Fruit fly (Drosophila melanogaster) whole organism, embryonic: Measurements from ENCODE around the gene topi.

Experiments used
- Aef1 ChIP-seq: fragments of 200-800 bp; sonication (Bioruptor generic); IDR thresholded peaks from 3 replicates; pipeline ENCODE4 v1.3.6; 2022; ENCODE audit warnings: missing biosample characterization, missing genetic modification characterization
- Atf6 ChIP-seq: fragments of 200-800 bp; sonication (Bioruptor generic); IDR thresholded peaks from 2 replicates; pipeline ENCODE4 v1.3.6; 2022; ENCODE audit warnings: missing biosample characterization, missing genetic modification characterization
- Awh ChIP-seq: fragments of 200-800 bp; sonication (Bioruptor generic); IDR thresholded peaks from 2 replicates; pipeline ENCODE4, ENCODE4 v1.3.6; 2022; ENCODE audit warnings: missing biosample characterization, missing genetic modification characterization
- B-H2 ChIP-seq: fragments of 200-800 bp; sonication (Bioruptor generic); optimal IDR thresholded peaks from 2 replicates; lab custom pipeline; 2018; ENCODE audit warnings: missing biosample characterization, mild to moderate bottlenecking, missing genetic modification characterization
- CG10462 ChIP-seq: fragments of 200-800 bp; sonication (Bioruptor generic); optimal IDR thresholded peaks from 2 replicates; lab custom pipeline; 2016; ENCODE audit warnings: missing biosample characterization, missing genetic modification characterization
- CG10979 ChIP-seq: fragments of 200-800 bp; sonication (Bioruptor generic); optimal IDR thresholded peaks from 2 replicates; lab custom pipeline; 2018; ENCODE audit warnings: missing biosample characterization, mild to moderate bottlenecking, missing genetic modification characterization, moderate library complexity
- CG11560 ChIP-seq: fragments of 200-800 bp; sonication (Bioruptor generic); IDR thresholded peaks from 3 replicates; pipeline ENCODE4 v1.3.6; 2022; ENCODE audit warnings: missing biosample characterization, missing genetic modification characterization
- CG11696 ChIP-seq: fragments of 200-800 bp; sonication (Bioruptor generic); IDR thresholded peaks from 2 replicates; pipeline ENCODE4 v1.3.6; 2022; ENCODE audit warnings: missing biosample characterization, missing genetic modification characterization
- CG15073 ChIP-seq: fragments of 200-800 bp; sonication (Bioruptor generic); optimal IDR thresholded peaks from 2 replicates; lab custom pipeline; 2016; ENCODE audit warnings: missing biosample characterization, missing genetic modification characterization
- CG18476 ChIP-seq: fragments of 200-800 bp; sonication (Bioruptor generic); optimal IDR thresholded peaks from 2 replicates; lab custom pipeline; 2016; ENCODE audit warnings: missing biosample characterization, mild to moderate bottlenecking, missing genetic modification characterization
- CG2199 ChIP-seq: fragments of 200-800 bp; sonication (Bioruptor generic); IDR thresholded peaks from 3 replicates; pipeline ENCODE4 v1.3.6; 2022; ENCODE audit warnings: missing biosample characterization, missing genetic modification characterization
- CG2875 ChIP-seq: fragments of 200-800 bp; sonication (Bioruptor generic); optimal IDR thresholded peaks from 2 replicates; lab custom pipeline; 2017; ENCODE audit warnings: missing biosample characterization, mild to moderate bottlenecking, missing genetic modification characterization, missing genetic modification reagents
- CG2889 ChIP-seq: fragments of 200-800 bp; sonication (Bioruptor generic); IDR thresholded peaks from 3 replicates; pipeline ENCODE4 v1.3.6; 2022; ENCODE audit warnings: missing biosample characterization, missing genetic modification characterization
- CG31224 ChIP-seq: fragments of 200-800 bp; sonication (Bioruptor generic); IDR thresholded peaks from 2 replicates; pipeline ENCODE4 v1.3.6; 2022; ENCODE audit warnings: missing biosample characterization, missing genetic modification characterization
- CG4282 ChIP-seq: fragments of 200-800 bp; sonication (Bioruptor generic); optimal IDR thresholded peaks from 2 replicates; lab custom pipeline; 2016; ENCODE audit warnings: missing biosample characterization, missing genetic modification characterization
- CG4360 ChIP-seq: fragments of 200-800 bp; sonication (Bioruptor generic); IDR thresholded peaks from 2 replicates; pipeline ENCODE4 v1.3.6; 2022; ENCODE audit warnings: missing biosample characterization, missing genetic modification characterization
- CG4424 ChIP-seq: fragments of 200-800 bp; sonication (Bioruptor generic); optimal IDR thresholded peaks from 3 replicates; lab custom pipeline; 2016; ENCODE audit warnings: missing biosample characterization, missing genetic modification characterization
- CG6854 ChIP-seq: fragments of 200-800 bp; sonication (Bioruptor generic); optimal IDR thresholded peaks from 3 replicates; lab custom pipeline; 2017; ENCODE audit warnings: missing biosample characterization, mild to moderate bottlenecking, missing genetic modification characterization
- CG9797 ChIP-seq: fragments of 200-800 bp; sonication (Bioruptor generic); optimal IDR thresholded peaks from 3 replicates; lab custom pipeline; 2018; ENCODE audit warnings: missing biosample characterization, mild to moderate bottlenecking, missing genetic modification characterization
- Chrac-16 ChIP-seq: fragments of 200-800 bp; sonication (Bioruptor generic); optimal IDR thresholded peaks from 3 replicates; lab custom pipeline; 2016; ENCODE audit warnings: missing biosample characterization, missing genetic modification characterization
- CkIIα-i1 ChIP-seq: fragments of 200-800 bp; sonication (Bioruptor generic); IDR thresholded peaks from 2 replicates; pipeline ENCODE4 v1.3.6; 2022; ENCODE audit warnings: missing biosample characterization, missing genetic modification characterization
- Dfd ChIP-seq, 2 experiments: fragments of >200 bp; optimal IDR thresholded peaks; 2 replicates each; lab custom pipeline; 2017; ENCODE audit warnings: missing biosample characterization in 2 of 2, missing genetic modification characterization in 2 of 2
- Gsc ChIP-seq: fragments of 200-800 bp; sonication (Bioruptor generic); IDR thresholded peaks from 2 replicates; pipeline ENCODE4 v1.3.6; 2022; ENCODE audit warnings: missing biosample characterization, missing genetic modification characterization
- HHEX ChIP-seq: fragments of 200-800 bp; sonication (Bioruptor generic); optimal IDR thresholded peaks from 3 replicates; lab custom pipeline; 2017; ENCODE audit warnings: missing biosample characterization, mild to moderate bottlenecking, missing genetic modification characterization, missing genetic modification reagents
- MTF-1 ChIP-seq: fragments of 200-800 bp; sonication (Bioruptor generic); optimal IDR thresholded peaks from 2 replicates; lab custom pipeline; 2018; ENCODE audit warnings: missing biosample characterization, mild to moderate bottlenecking, missing genetic modification characterization, borderline replicate concordance
- Mad ChIP-seq: fragments of 200-800 bp; sonication (Bioruptor generic); optimal IDR thresholded peaks from 2 replicates; lab custom pipeline; 2016; ENCODE audit warnings: missing biosample characterization, missing genetic modification characterization
- Med ChIP-seq: fragments of 200-800 bp; sonication (Bioruptor generic); peaks from one replicate; lab custom pipeline; 2016; ENCODE audit warnings: missing biosample characterization, missing genetic modification characterization, mild to moderate bottlenecking, inconsistent platforms, moderate library complexity
- Mes4 ChIP-seq: fragments of 200-800 bp; sonication (Bioruptor generic); optimal IDR thresholded peaks from 2 replicates; lab custom pipeline; 2016; ENCODE audit warnings: missing biosample characterization, missing genetic modification characterization
- NK7.1 ChIP-seq: fragments of 200-800 bp; sonication (Bioruptor generic); optimal IDR thresholded peaks from 3 replicates; lab custom pipeline; 2016; ENCODE audit warnings: missing biosample characterization, missing genetic modification characterization
- Stat92E ChIP-seq, 3 experiments: fragments of >200 bp in 2 of 3; fragments of 200-800 bp in 1 of 3; sonication (Bioruptor generic) in 1 of 3; optimal IDR thresholded peaks; 2 replicates each; lab custom pipeline; 2017 to 2019; ENCODE audit warnings: missing biosample characterization in 3 of 3, missing genetic modification characterization in 3 of 3, mild to moderate bottlenecking in 1 of 3, moderate library complexity in 1 of 3
- abd-A ChIP-seq: fragments of 200-800 bp; sonication (Bioruptor generic); optimal IDR thresholded peaks from 3 replicates; lab custom pipeline; 2019; ENCODE audit warnings: missing biosample characterization, mild to moderate bottlenecking, missing genetic modification characterization, moderate library complexity
- ash1 ChIP-seq: fragments of 200-800 bp; sonication (Bioruptor generic); optimal IDR thresholded peaks from 2 replicates; lab custom pipeline; 2018; ENCODE audit warnings: missing biosample characterization, mild to moderate bottlenecking, missing genetic modification characterization
- cato ChIP-seq: fragments of 200-800 bp; sonication (Bioruptor generic); optimal IDR thresholded peaks from 2 replicates; lab custom pipeline; 2016; ENCODE audit warnings: missing biosample characterization, missing genetic modification characterization, borderline replicate concordance
- chn ChIP-seq: fragments of 200-800 bp; sonication (Bioruptor generic); optimal IDR thresholded peaks from 2 replicates; lab custom pipeline; 2016; ENCODE audit warnings: missing biosample characterization, missing genetic modification characterization
- eve ChIP-seq, 2 experiments: fragments of >200 bp; optimal IDR thresholded peaks; 2 replicates each; lab custom pipeline; 2017; ENCODE audit warnings: missing biosample characterization in 2 of 2, missing genetic modification characterization in 2 of 2
- gce ChIP-seq: fragments of 200-800 bp; sonication (Bioruptor generic); IDR thresholded peaks from 3 replicates; pipeline ENCODE4 v1.3.6; 2022; ENCODE audit warnings: missing biosample characterization, missing genetic modification characterization
- gcm ChIP-seq: fragments of 200-800 bp; sonication (Bioruptor generic); optimal IDR thresholded peaks from 2 replicates; lab custom pipeline; 2019; ENCODE audit warnings: missing biosample characterization, mild to moderate bottlenecking, missing genetic modification characterization, moderate library complexity
- grn ChIP-seq: fragments of 200-800 bp; sonication (Bioruptor generic); optimal IDR thresholded peaks from 3 replicates; lab custom pipeline; 2017; ENCODE audit warnings: missing biosample characterization, missing genetic modification characterization
- jigr1 ChIP-seq: fragments of 200-800 bp; sonication (Bioruptor generic); IDR thresholded peaks from 3 replicates; pipeline ENCODE4 v1.3.6; 2022; ENCODE audit warnings: missing biosample characterization, missing genetic modification characterization
- knrl ChIP-seq: fragments of 200-800 bp; sonication (Bioruptor generic); IDR thresholded peaks from 3 replicates; pipeline ENCODE4 v1.3.6; 2022; ENCODE audit warnings: missing biosample characterization, missing genetic modification characterization; ENCODE audit not compliant: partially characterized antibody
- lab ChIP-seq: fragments of 200-800 bp; sonication (Bioruptor generic); optimal IDR thresholded peaks from 3 replicates; lab custom pipeline; 2017; ENCODE audit warnings: missing biosample characterization, missing genetic modification characterization, mild to moderate bottlenecking, moderate library complexity, missing genetic modification reagents
- pfk ChIP-seq: fragments of 200-800 bp; sonication (Bioruptor generic); optimal IDR thresholded peaks from 2 replicates; lab custom pipeline; 2018; ENCODE audit warnings: missing biosample characterization, mild to moderate bottlenecking, missing genetic modification characterization, moderate library complexity
- psq ChIP-seq: fragments of 200-800 bp; sonication (Bioruptor generic); optimal IDR thresholded peaks from 2 replicates; lab custom pipeline; 2017; ENCODE audit warnings: missing biosample characterization, missing genetic modification characterization
- pum ChIP-seq: fragments of 200-800 bp; sonication (Bioruptor generic); optimal IDR thresholded peaks from 2 replicates; lab custom pipeline; 2016; ENCODE audit warnings: missing biosample characterization, missing genetic modification characterization
- pzg ChIP-seq: fragments of 200-800 bp; sonication (Bioruptor generic); optimal IDR thresholded peaks from 3 replicates; lab custom pipeline; 2018; ENCODE audit warnings: missing biosample characterization, mild to moderate bottlenecking, missing genetic modification characterization, moderate library complexity
- salm ChIP-seq: fragments of 200-800 bp; sonication (Bioruptor generic); optimal IDR thresholded peaks from 2 replicates; lab custom pipeline; 2018; ENCODE audit warnings: missing biosample characterization, mild to moderate bottlenecking, missing genetic modification characterization
- shn ChIP-seq: fragments of 200-800 bp; sonication (Bioruptor generic); optimal IDR thresholded peaks from 3 replicates; lab custom pipeline; 2016; ENCODE audit warnings: missing biosample characterization, missing genetic modification characterization
- unc-4 ChIP-seq: fragments of 200-800 bp; sonication (Bioruptor generic); IDR thresholded peaks from 2 replicates; pipeline ENCODE4 v1.3.6; 2022; ENCODE audit warnings: missing biosample characterization, missing genetic modification characterization; ENCODE audit not compliant: partially characterized antibody
- vfl ChIP-seq: fragments of 200-800 bp; sonication (Bioruptor generic); optimal IDR thresholded peaks from 2 replicates; lab custom pipeline; 2016; ENCODE audit warnings: missing biosample characterization, missing genetic modification characterization
- zen2 ChIP-seq: fragments of 200-800 bp; sonication (Bioruptor generic); IDR thresholded peaks from 3 replicates; pipeline ENCODE4 v1.3.6; 2022; ENCODE audit warnings: missing biosample characterization, missing genetic modification characterization; ENCODE audit not compliant: partially characterized antibody

topi gene

dm6 chr3R:9771519-9771972 lies 3.4 kb upstream of the topi start, which contains the start of gene CG9471 (continued):
- TF ChIP-seq Gsc (GFP tag; lab: Robert Waterston, UW) (peak; percentile 70), gce (GFP tag; lab: Robert Waterston, UW) (peak; percentile 80; the same call in 2 of the 3 replicates), vfl (GFP tag; lab: Kevin White, UChicago) (peak; percentile 82), MTF-1 (GFP tag; lab: Kevin White, UChicago) (peak; percentile 64), cato (peak; percentile 83), eve (GFP tag; optimal IDR thresholded peaks at IDR 0.05; lab: Kevin White, UChicago) (no peak), CG10979 (tag; lab: Kevin White, UChicago) (peak; percentile 86), ash1 (GFP tag; lab: Kevin White, UChicago) (no peak), CG2875 (GFP tag; lab: Kevin White, UChicago) (peak; percentile 78), pfk (GFP tag; lab: Kevin White, UChicago) (peak; percentile 25), CG6854 (GFP tag; lab: Kevin White, UChicago) (peak; percentile 85), CG4424 (peak; percentile 91), CG2889 (peak; percentile 89), shn (GFP tag; lab: Kevin White, UChicago) (peak; percentile 79), unc-4 (no peak), CG2199 (GFP tag; lab: Robert Waterston, UW) (0 out of 3 replicates have a peak, but pooled peaks have one; percentile 52), psq (GFP tag; lab: Kevin White, UChicago) (peak; percentile 57), Chrac-16 (peak; percentile 92), Mes4 (peak; percentile 83), CG11560 (tag; lab: Robert Waterston, UW) (peak; percentile 66; the same call in 2 of the 3 replicates), Med (GFP tag; lab: Kevin White, UChicago) (peak; percentile 96), Mad (GFP tag; lab: Kevin White, UChicago) (peak; percentile 68), CG18476 (peak; percentile 89), gcm (GFP tag; lab: Kevin White, UChicago) (peak; percentile 94), B-H2 (GFP tag; lab: Kevin White, UChicago) (peak; percentile 91), zen2 (GFP tag; lab: Robert Waterston, UW) (no peak), Atf6 (peak; percentile 94), lab (GFP tag; lab: Kevin White, UChicago) (peak; percentile 96), CG15073 (GFP tag; lab: Kevin White, UChicago) (peak; percentile 31), CG4360 (GFP tag; lab: Robert Waterston, UW) (peak; percentile 61), CG9797 (no peak), abd-A (tag; lab: Kevin White, UChicago) (no peak), CG10462 (peak; percentile 83), CkIIα-i1 (GFP tag; lab: Robert Waterston, UW) (no peak), Dfd (GFP tag; optimal IDR thresholded peaks at IDR 0.05; lab: Kevin White, UChicago) (no peak), chn (GFP tag; lab: Kevin White, UChicago) (peak; percentile 90), HHEX (GFP tag; lab: Kevin White, UChicago) (peak; percentile 93), CG11696 (peak; percentile 84), Awh (GFP tag; lab: Robert Waterston, UW) (peak; percentile 90), Aef1 (GFP tag; lab: Robert Waterston, UW) (peak; percentile 91), Stat92E (GFP tag; optimal IDR thresholded peaks at IDR 0.05; lab: Kevin White, UChicago) (peak in 1 of 3 experiments; percentile 71), knrl (GFP tag; lab: Robert Waterston, UW) (no peak), jigr1 (GFP tag; lab: Robert Waterston, UW) (peak; percentile 80; the same call in 2 of the 3 replicates), grn (GFP tag; lab: Kevin White, UChicago) (peak; percentile 82), CG31224 (peak; percentile 83), pum (GFP tag; lab: Kevin White, UChicago) (peak; percentile 88), salm (tag; lab: Kevin White, UChicago) (peak; percentile 87), NK7.1 (GFP tag; lab: Kevin White, UChicago) (peak; percentile 85), CG4282 (GFP tag; lab: Kevin White, UChicago) (peak; percentile 65), pzg (GFP tag; lab: Kevin White, UChicago) (peak; percentile 54)
